Fruit fly (Drosophila melanogaster): ENCODE data around the gene fu.

Gene fu

dm6 chrX:18657502-18657947 lies at the start of gene fu:
Gene fu, plus strand, starts transcription at chrX:18657755.
- peak; percentile 17 for TF ChIP-seq noc (tag; optimal IDR thresholded peaks at IDR 0.05)

- TF ChIP-seq noc (tag; optimal IDR thresholded peaks at IDR 0.05): no peak
These were observed 44.1 kb upstream of the fu start for dm6 chrX:18613434-18613833.

dm6 chrX:18617489-18617888 lies 40.1 kb upstream of the fu start, which contains the start of gene CG15040:
Gene CG15040, minus strand, starts transcription at chrX:18617589.
- TF ChIP-seq noc (tag; optimal IDR thresholded peaks at IDR 0.05): no peak

- TF ChIP-seq noc (tag; optimal IDR thresholded peaks at IDR 0.05): no peak
These were observed 39.4 kb upstream of the fu start for dm6 chrX:18618122-18618521.

dm6 chrX:18621649-18622346 lies 35.8 kb upstream of the fu start:
- TF ChIP-seq noc (tag; optimal IDR thresholded peaks at IDR 0.05): no peak

- TF ChIP-seq noc (tag; optimal IDR thresholded peaks at IDR 0.05): no peak
These were observed 30.6 kb upstream of the fu start for dm6 chrX:18627002-18627401.

- TF ChIP-seq noc (tag; optimal IDR thresholded peaks at IDR 0.05): no peak
These were observed 26.6 kb upstream of the fu start for dm6 chrX:18630990-18631389.

dm6 chrX:18634716-18635115 lies 22.8 kb upstream of the fu start, which contains the start of gene wgn:
Gene wgn, minus strand, starts transcription at chrX:18634908.
- no peak for TF ChIP-seq noc (tag; optimal IDR thresholded peaks at IDR 0.05)

- no peak for TF ChIP-seq noc (tag; optimal IDR thresholded peaks at IDR 0.05)
These were observed 22.4 kb upstream of the fu start for dm6 chrX:18635118-18635552.

- TF ChIP-seq noc (tag; optimal IDR thresholded peaks at IDR 0.05): no peak
These were observed 21.1 kb upstream of the fu start for dm6 chrX:18636275-18636947.

dm6 chrX:18643057-18643656 lies 14.4 kb upstream of the fu start:
- TF ChIP-seq noc (tag; optimal IDR thresholded peaks at IDR 0.05): no peak

- peak; percentile 92 for TF ChIP-seq noc (tag; optimal IDR thresholded peaks at IDR 0.05)
These were observed 12.7 kb upstream of the fu start for dm6 chrX:18644890-18645289.

- peak; percentile 54 for TF ChIP-seq noc (tag; optimal IDR thresholded peaks at IDR 0.05)
These were observed 11.8 kb upstream of the fu start for dm6 chrX:18645720-18646213.

- TF ChIP-seq noc (tag; optimal IDR thresholded peaks at IDR 0.05): no peak
These were observed 10.5 kb upstream of the fu start, which contains the start of gene Rip11 for dm6 chrX:18646855-18647699. Gene Rip11, minus strand, starts transcription at chrX:18647648.

- TF ChIP-seq noc (tag; optimal IDR thresholded peaks at IDR 0.05): no peak
These were observed 9.6 kb upstream of the fu start, which contains the start of gene Nup35 for dm6 chrX:18647961-18648360. Gene Nup35, plus strand, starts transcription at chrX:18648182.

- no peak for TF ChIP-seq noc (tag; optimal IDR thresholded peaks at IDR 0.05)
These were observed 7.3 kb upstream of the fu start, which contains the start of gene Hou for dm6 chrX:18650252-18650651. Gene Hou, minus strand, starts transcription at chrX:18650444.
